Fruit fly (Drosophila melanogaster) whole organism: Measurements from ENCODE around the gene CG34164.

Source experiments
- Dll ChIP-seq: fragments of >200 bp; optimal IDR thresholded peaks from 2 replicates; lab custom pipeline; 2017
- EcR ChIP-seq, 2 experiments: fragments of >200 bp; optimal IDR thresholded peaks; 2 replicates each; lab custom pipeline; 2017; ENCODE audit warnings: missing biosample characterization in 2 of 2, missing genetic modification characterization in 2 of 2, missing genetic modification reagents in 2 of 2
- pan ChIP-seq: fragments of >200 bp; optimal IDR thresholded peaks from 2 replicates; lab custom pipeline; 2017

DNA sequence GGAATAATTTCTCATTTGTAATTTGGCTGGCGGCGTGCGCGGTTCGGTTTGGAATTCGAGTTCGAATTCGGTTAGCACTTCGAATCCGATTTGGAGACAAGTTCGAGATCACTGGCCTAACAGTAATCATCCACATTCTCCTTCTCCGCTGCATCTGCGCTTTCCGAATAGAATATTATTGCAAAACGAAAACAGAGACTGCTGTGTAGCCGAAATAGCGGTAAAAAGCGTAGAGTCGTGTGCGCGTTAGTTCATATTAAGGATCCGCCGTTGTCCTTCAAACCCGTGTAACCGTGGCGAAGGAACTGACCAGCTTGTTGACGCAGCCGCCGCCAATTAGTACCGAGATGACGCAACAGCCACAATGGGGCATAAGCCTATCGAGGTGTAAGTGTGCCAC, 28.7 kb upstream of the CG34164 start, which contains the start of gene dmGlut:
- TF ChIP-seq EcR (GFP tag; optimal IDR thresholded peaks at IDR 0.05; lab: Kevin White, UChicago), result no peak
- TF ChIP-seq pan (lab: Kevin White, UChicago), result no peak
- no peak for TF ChIP-seq Dll
